Fruit fly (Drosophila melanogaster): Measurements from ENCODE around the gene tomboy20.
A peak's percentile ranks its signal among the peaks of the same experiment; 100 is the strongest.

The tomboy20 gene

dm6 chr3R:10760966-10761855 lies 25.5 kb upstream of the tomboy20 start, which contains the start of the genes MED7 and Cap-H2 (continued):
- TF ChIP-seq caup (GFP tag; optimal IDR thresholded peaks at IDR 0.05; ENCODE audit: severe bottlenecking) = peak; percentile 58
- TF ChIP-seq Usf (GFP tag; optimal IDR thresholded peaks at IDR 0.05) = peak; percentile 57
- peak; percentile 81 for TF ChIP-seq Ada2b (GFP tag; IDR thresholded peaks at IDR 0.05)
- no peak for TF ChIP-seq wek (GFP tag; optimal IDR thresholded peaks at IDR 0.05)
- no peak for TF ChIP-seq CkIIα-i1 (GFP tag; IDR thresholded peaks at IDR 0.05)
- TF ChIP-seq HLH54F (GFP tag; optimal IDR thresholded peaks at IDR 0.05) = peak; percentile 84
- no peak for TF ChIP-seq Hand (GFP tag; optimal IDR thresholded peaks at IDR 0.05)
- TF ChIP-seq Fer2 (tag; optimal IDR thresholded peaks at IDR 0.05) = peak; percentile 81
- peak; percentile 96 for TF ChIP-seq Ets65A (GFP tag)
- TF ChIP-seq Myb (GFP tag; optimal IDR thresholded peaks at IDR 0.05) = peak; percentile 42
- peak; percentile 53; the same call in 1 of the 2 replicates for TF ChIP-seq peb (GFP tag; IDR thresholded peaks at IDR 0.05)
- TF ChIP-seq CG30431 (GFP tag; optimal IDR thresholded peaks at IDR 0.05) = peak; percentile 52
- peak; percentile 39 for TF ChIP-seq CG34376 (GFP tag; optimal IDR thresholded peaks at IDR 0.05)
- peak; percentile 98 for TF ChIP-seq CG4617 (GFP tag; optimal IDR thresholded peaks at IDR 0.05; ENCODE audit: borderline replicate concordance)
- TF ChIP-seq Taf1 (GFP tag; IDR thresholded peaks at IDR 0.05) = peak; percentile 68
- peak; percentile 90 for TF ChIP-seq Xbp1 (GFP tag; optimal IDR thresholded peaks at IDR 0.05)
- peak; percentile 85 for TF ChIP-seq gro (GFP tag; optimal IDR thresholded peaks at IDR 0.05)
- TF ChIP-seq Oaz (GFP tag; IDR thresholded peaks at IDR 0.05) = peak; percentile 62; the same call in 1 of the 2 replicates
- peak; percentile 24 for TF ChIP-seq fd102C (GFP tag; optimal IDR thresholded peaks at IDR 0.05)
- TF ChIP-seq sob (GFP tag; IDR thresholded peaks at IDR 0.05) = peak; percentile 93
- TF ChIP-seq CG6254 (GFP tag; optimal IDR thresholded peaks at IDR 0.05) = peak; percentile 18
- TF ChIP-seq pb (GFP tag; optimal IDR thresholded peaks at IDR 0.05) = peak; percentile 50
- peak; percentile 67 for TF ChIP-seq CG1792 (GFP tag; optimal IDR thresholded peaks at IDR 0.05)
- TF ChIP-seq mam (GFP tag; optimal IDR thresholded peaks at IDR 0.05) = peak; percentile 85
- TF ChIP-seq ken (GFP tag; IDR thresholded peaks at IDR 0.05) = peak; percentile 87
- TF ChIP-seq phol (tag; optimal IDR thresholded peaks at IDR 0.05) = peak; percentile 88
- no peak for TF ChIP-seq HLHmδ (GFP tag; optimal IDR thresholded peaks at IDR 0.05)
- peak; percentile 85 for TF ChIP-seq zen (tag; optimal IDR thresholded peaks at IDR 0.05)
- TF ChIP-seq Bdp1 (GFP tag; optimal IDR thresholded peaks at IDR 0.05) = peak; percentile 70
- TF ChIP-seq unc-4 (GFP tag; IDR thresholded peaks at IDR 0.05; ENCODE audit: partially characterized antibody) = peak; percentile 98
- TF ChIP-seq hkb (optimal IDR thresholded peaks at IDR 0.05) = peak; percentile 59
- TF ChIP-seq hkb (GFP tag; IDR thresholded peaks at IDR 0.05) = peak; percentile 56
- TF ChIP-seq CG4707 (GFP tag; optimal IDR thresholded peaks at IDR 0.05) = no peak
- TF ChIP-seq chn (GFP tag; optimal IDR thresholded peaks at IDR 0.05) = peak; percentile 86
- peak; percentile 80 for TF ChIP-seq grau (tag; optimal IDR thresholded peaks at IDR 0.05)
- TF ChIP-seq GATAe (GFP tag; conservative IDR thresholded peaks at IDR 0.05) = no peak
- TF ChIP-seq CG9215 (GFP tag; IDR thresholded peaks at IDR 0.05) = peak; percentile 100
- peak; percentile 72 for TF ChIP-seq Meics (GFP tag; optimal IDR thresholded peaks at IDR 0.05)
- peak; percentile 91 for TF ChIP-seq ranshi (GFP tag; IDR thresholded peaks at IDR 0.05)
- peak; percentile 59 for TF ChIP-seq CG1233 (GFP tag; optimal IDR thresholded peaks at IDR 0.05)
- peak; percentile 75 for TF ChIP-seq CG32772 (GFP tag; IDR thresholded peaks at IDR 0.05)
- TF ChIP-seq CG13424 (tag; optimal IDR thresholded peaks at IDR 0.05) = peak; percentile 86
- peak; percentile 100 for TF ChIP-seq Dll (GFP tag; IDR thresholded peaks at IDR 0.05; ENCODE audit: partially characterized antibody)
- peak; percentile 57 for TF ChIP-seq Lhr (GFP tag; optimal IDR thresholded peaks at IDR 0.05)
- peak; percentile 50 for TF ChIP-seq CG11723 (GFP tag; optimal IDR thresholded peaks at IDR 0.05)
- no peak for TF ChIP-seq CG43689 (GFP tag; IDR thresholded peaks at IDR 0.05)
- TF ChIP-seq CG12104 (GFP tag; optimal IDR thresholded peaks at IDR 0.05) = peak; percentile 32
- TF ChIP-seq CG12942 (GFP tag; optimal IDR thresholded peaks at IDR 0.05) = peak; percentile 80
- TF ChIP-seq CG8924 (tag; optimal IDR thresholded peaks at IDR 0.05) = peak; percentile 76

Measured in whole organism, embryonic.